Fruit fly (Drosophila melanogaster) whole organism, embryonic: ENCODE results near the gene Rim2.
A peak's percentile ranks its signal among the peaks of the same experiment; 100 is the strongest.

Experiments
- ATbp ChIP-seq: fragments of 200-800 bp; sonication (Bioruptor generic); optimal IDR thresholded peaks from 2 replicates; lab custom pipeline; 2017; ENCODE audit warnings: missing biosample characterization, mild to moderate bottlenecking, missing genetic modification characterization, missing genetic modification reagents
- B-H2 ChIP-seq: fragments of 200-800 bp; sonication (Bioruptor generic); optimal IDR thresholded peaks from 2 replicates; lab custom pipeline; 2018; ENCODE audit warnings: missing biosample characterization, mild to moderate bottlenecking, missing genetic modification characterization
- Bgb ChIP-seq: fragments of 200-800 bp; sonication (Bioruptor generic); IDR thresholded peaks from 2 replicates; pipeline ENCODE4 v1.3.6; 2022; ENCODE audit warnings: missing biosample characterization, missing genetic modification characterization; ENCODE audit not compliant: partially characterized antibody
- CG10209 ChIP-seq: fragments of 200-800 bp; sonication (Bioruptor generic); optimal IDR thresholded peaks from 3 replicates; lab custom pipeline; 2017; ENCODE audit warnings: missing biosample characterization, mild to moderate bottlenecking, missing genetic modification characterization, missing genetic modification reagents
- CG1024 ChIP-seq: fragments of 200-800 bp; sonication (Bioruptor generic); IDR thresholded peaks from 2 replicates; pipeline ENCODE4 v1.3.6; 2022; ENCODE audit warnings: missing biosample characterization, missing genetic modification characterization
- CG12104 ChIP-seq: fragments of 200-800 bp; sonication (Bioruptor generic); optimal IDR thresholded peaks from 3 replicates; lab custom pipeline; 2016; ENCODE audit warnings: missing biosample characterization, missing genetic modification characterization
- CG13296 ChIP-seq: fragments of 200-800 bp; sonication (Bioruptor generic); optimal IDR thresholded peaks from 3 replicates; lab custom pipeline; 2018; ENCODE audit warnings: missing biosample characterization, mild to moderate bottlenecking, missing genetic modification characterization
- CG14860 ChIP-seq: fragments of 200-800 bp; sonication (Bioruptor generic); IDR thresholded peaks from 3 replicates; pipeline ENCODE4 v1.3.6; 2022; ENCODE audit warnings: missing biosample characterization, missing genetic modification characterization; ENCODE audit not compliant: partially characterized antibody
- CG14965 ChIP-seq: fragments of 200-800 bp; sonication (Bioruptor generic); optimal IDR thresholded peaks from 2 replicates; lab custom pipeline; 2016; ENCODE audit warnings: missing biosample characterization, missing genetic modification characterization, borderline replicate concordance
- CG1832 ChIP-seq: fragments of 200-800 bp; sonication (Bioruptor generic); optimal IDR thresholded peaks from 2 replicates; lab custom pipeline; 2017; ENCODE audit warnings: missing biosample characterization, mild to moderate bottlenecking, missing genetic modification characterization, inconsistent platforms
- CG3065 ChIP-seq: fragments of 200-800 bp; sonication (Bioruptor generic); optimal IDR thresholded peaks from 2 replicates; lab custom pipeline; 2016; ENCODE audit warnings: missing biosample characterization, missing genetic modification characterization
- CG34376 ChIP-seq: fragments of 200-800 bp; sonication (Bioruptor generic); optimal IDR thresholded peaks from 2 replicates; lab custom pipeline; 2018; ENCODE audit warnings: missing biosample characterization, mild to moderate bottlenecking, missing genetic modification characterization
- CG6813 ChIP-seq: fragments of 200-800 bp; sonication (Bioruptor generic); optimal IDR thresholded peaks from 2 replicates; lab custom pipeline; 2017; ENCODE audit warnings: missing biosample characterization, missing genetic modification characterization, mild to moderate bottlenecking, moderate library complexity, missing genetic modification reagents
- CG7839 ChIP-seq: fragments of 200-800 bp; sonication (Bioruptor generic); optimal IDR thresholded peaks from 3 replicates; lab custom pipeline; 2018; ENCODE audit warnings: missing biosample characterization, mild to moderate bottlenecking, missing genetic modification characterization, moderate library complexity
- CG8290 ChIP-seq, 3 experiments: fragments of 200-800 bp; sonication (Bioruptor generic); optimal IDR thresholded peaks; 2 replicates each; lab custom pipeline; 2016 to 2019; ENCODE audit warnings: missing biosample characterization in 3 of 3, missing genetic modification characterization in 3 of 3, mild to moderate bottlenecking in 2 of 3, moderate library complexity in 1 of 3
- CG8924 ChIP-seq: fragments of 200-800 bp; optimal IDR thresholded peaks from 3 replicates; lab custom pipeline; 2019; ENCODE audit warnings: missing biosample characterization, mild to moderate bottlenecking, missing genetic modification characterization, moderate library complexity
- CG9932 ChIP-seq: fragments of 200-800 bp; sonication (Bioruptor generic); IDR thresholded peaks from 2 replicates; pipeline ENCODE4 v1.3.6; 2022; ENCODE audit warnings: missing biosample characterization, missing genetic modification characterization
- Dp ChIP-seq: fragments of 200-800 bp; sonication (Bioruptor generic); optimal IDR thresholded peaks from 2 replicates; lab custom pipeline; 2018; ENCODE audit warnings: missing biosample characterization, mild to moderate bottlenecking, missing genetic modification characterization, moderate library complexity
- Ets97D ChIP-seq: fragments of 200-800 bp; sonication (Bioruptor generic); optimal IDR thresholded peaks from 3 replicates; lab custom pipeline; 2016; ENCODE audit warnings: missing biosample characterization, missing genetic modification characterization
- Fer3 ChIP-seq: fragments of 200-800 bp; sonication (Bioruptor generic); optimal IDR thresholded peaks from 2 replicates; lab custom pipeline; 2018; ENCODE audit warnings: missing biosample characterization, mild to moderate bottlenecking, missing genetic modification characterization, moderate library complexity
- Hmx ChIP-seq: fragments of 200-800 bp; sonication (Bioruptor generic); optimal IDR thresholded peaks from 2 replicates; lab custom pipeline; 2016; ENCODE audit warnings: missing biosample characterization, missing genetic modification characterization
- Jarid2 ChIP-seq: fragments of 200-800 bp; sonication (Bioruptor generic); optimal IDR thresholded peaks from 3 replicates; lab custom pipeline; 2017; ENCODE audit warnings: mild to moderate bottlenecking, missing biosample characterization, missing genetic modification reagents, missing genetic modification characterization
- Kr ChIP-seq: fragments of 200-800 bp; sonication (Bioruptor generic); optimal IDR thresholded peaks from 2 replicates; lab custom pipeline; 2017; ENCODE audit warnings: missing biosample characterization, mild to moderate bottlenecking, missing genetic modification characterization
- Med ChIP-seq: fragments of 200-800 bp; sonication (Bioruptor generic); peaks from one replicate; lab custom pipeline; 2016; ENCODE audit warnings: missing biosample characterization, missing genetic modification characterization, mild to moderate bottlenecking, inconsistent platforms, moderate library complexity
- Optix ChIP-seq: fragments of 200-800 bp; sonication (Bioruptor generic); IDR thresholded peaks from 3 replicates; pipeline ENCODE4 v1.3.6; 2022; ENCODE audit warnings: missing biosample characterization, missing genetic modification characterization
- Poxn ChIP-seq: fragments of 200-800 bp; sonication (Bioruptor generic); IDR thresholded peaks from 2 replicates; pipeline ENCODE4 v1.3.6; 2022; ENCODE audit warnings: missing biosample characterization, missing genetic modification characterization
- TFAM ChIP-seq: fragments of 200-800 bp; sonication (Bioruptor generic); optimal IDR thresholded peaks from 2 replicates; lab custom pipeline; 2017; ENCODE audit warnings: missing biosample characterization, missing genetic modification characterization, inconsistent platforms
- Xrp1 ChIP-seq: fragments of 200-800 bp; sonication (Bioruptor generic); IDR thresholded peaks from 2 replicates; pipeline ENCODE4 v1.3.6; 2022; ENCODE audit warnings: missing biosample characterization, missing genetic modification characterization
- caup ChIP-seq: fragments of 200-800 bp; sonication (Bioruptor generic); optimal IDR thresholded peaks from 3 replicates; lab custom pipeline; 2017; ENCODE audit warnings: missing biosample characterization, mild to moderate bottlenecking, missing genetic modification characterization, moderate library complexity; ENCODE audit not compliant: severe bottlenecking
- chinmo ChIP-seq: fragments of 200-800 bp; sonication (Bioruptor generic); IDR thresholded peaks from 4 replicates; pipeline ENCODE4 v1.3.6; 2022; ENCODE audit warnings: missing biosample characterization, missing genetic modification characterization; ENCODE audit not compliant: partially characterized antibody
- chn ChIP-seq: fragments of 200-800 bp; sonication (Bioruptor generic); optimal IDR thresholded peaks from 2 replicates; lab custom pipeline; 2016; ENCODE audit warnings: missing biosample characterization, missing genetic modification characterization
- da ChIP-seq: fragments of 200-800 bp; sonication (Bioruptor generic); optimal IDR thresholded peaks from 2 replicates; lab custom pipeline; 2016; ENCODE audit warnings: missing biosample characterization, missing genetic modification characterization
- gem ChIP-seq: fragments of 200-800 bp; sonication (Bioruptor generic); optimal IDR thresholded peaks from 2 replicates; lab custom pipeline; 2019; ENCODE audit warnings: missing biosample characterization, mild to moderate bottlenecking, missing genetic modification characterization, moderate library complexity
- jigr1 ChIP-seq: fragments of 200-800 bp; sonication (Bioruptor generic); IDR thresholded peaks from 3 replicates; pipeline ENCODE4 v1.3.6; 2022; ENCODE audit warnings: missing biosample characterization, missing genetic modification characterization
- kni ChIP-seq: fragments of 200-800 bp; sonication (Bioruptor generic); optimal IDR thresholded peaks from 3 replicates; lab custom pipeline; 2017; ENCODE audit warnings: mild to moderate bottlenecking, missing biosample characterization, missing genetic modification reagents, missing genetic modification characterization
- lab ChIP-seq: fragments of 200-800 bp; sonication (Bioruptor generic); optimal IDR thresholded peaks from 3 replicates; lab custom pipeline; 2017; ENCODE audit warnings: missing biosample characterization, missing genetic modification characterization, mild to moderate bottlenecking, moderate library complexity, missing genetic modification reagents
- mirr ChIP-seq: fragments of 200-800 bp; sonication (Bioruptor generic); optimal IDR thresholded peaks from 3 replicates; lab custom pipeline; 2018; ENCODE audit warnings: missing biosample characterization, mild to moderate bottlenecking, missing genetic modification characterization
- sc ChIP-seq, 3 experiments: fragments of >200 bp in 2 of 3; fragments of 200-800 bp in 1 of 3; sonication (Bioruptor generic) in 1 of 3; optimal IDR thresholded peaks; 2 replicates in 2 of 3; 3 replicates in 1 of 3; lab custom pipeline; 2017; ENCODE audit warnings: mild to moderate bottlenecking in 1 of 3, missing biosample characterization in 1 of 3, missing genetic modification characterization in 1 of 3, missing genetic modification reagents in 1 of 3
- schlank ChIP-seq: fragments of 200-800 bp; sonication (Bioruptor generic); optimal IDR thresholded peaks from 2 replicates; lab custom pipeline; 2018; ENCODE audit warnings: missing biosample characterization, mild to moderate bottlenecking, missing genetic modification characterization
- shn ChIP-seq: fragments of 200-800 bp; sonication (Bioruptor generic); optimal IDR thresholded peaks from 3 replicates; lab custom pipeline; 2016; ENCODE audit warnings: missing biosample characterization, missing genetic modification characterization
- sob ChIP-seq: fragments of 200-800 bp; sonication (Bioruptor generic); IDR thresholded peaks from 2 replicates; pipeline ENCODE4 v1.3.6; 2022; ENCODE audit warnings: missing biosample characterization, missing genetic modification characterization
- sqz ChIP-seq: fragments of 200-800 bp; sonication (Bioruptor generic); optimal IDR thresholded peaks from 3 replicates; lab custom pipeline; 2018; ENCODE audit warnings: missing biosample characterization, mild to moderate bottlenecking, missing genetic modification characterization
- stwl ChIP-seq: fragments of 200-800 bp; sonication (Bioruptor generic); optimal IDR thresholded peaks from 3 replicates; lab custom pipeline; 2018; ENCODE audit warnings: missing biosample characterization, mild to moderate bottlenecking, missing genetic modification characterization, moderate library complexity
- ttk ChIP-seq: fragments of 200-800 bp; sonication (Bioruptor generic); IDR thresholded peaks from 2 replicates; pipeline ENCODE4 v2.1.2; 2022; ENCODE audit warnings: missing biosample characterization, missing genetic modification characterization
- zf30C ChIP-seq: fragments of 200-800 bp; sonication (Bioruptor generic); optimal IDR thresholded peaks from 3 replicates; lab custom pipeline; 2018; ENCODE audit warnings: missing biosample characterization, mild to moderate bottlenecking, missing genetic modification characterization

The Rim2 gene

DNA sequence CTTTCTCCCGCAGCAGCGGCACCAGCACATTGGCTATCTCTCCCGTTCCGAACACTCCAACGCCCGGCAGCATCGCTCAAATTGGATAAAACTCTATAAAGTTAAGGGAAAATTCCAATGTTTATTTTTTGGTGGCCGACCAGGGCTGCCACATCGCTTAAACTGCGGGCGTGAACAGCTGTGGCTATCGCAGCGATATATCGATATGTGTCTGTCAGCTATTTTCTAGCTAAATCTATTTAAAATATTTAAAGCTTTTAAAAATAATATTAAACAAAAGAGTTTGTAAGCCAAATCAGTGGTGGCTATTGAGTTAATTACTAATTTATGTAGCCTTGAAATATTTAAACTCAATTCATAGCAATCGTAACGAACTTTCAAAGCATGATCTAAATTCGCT lies 27.8 kb upstream of the Rim2 start, which contains the start of the genes CG17712 and CG17648 (continued):
- TF ChIP-seq Bgb (GFP tag; lab: Robert Waterston, UW): peak; percentile 84
- no peak for TF ChIP-seq CG14965 (GFP tag; lab: Kevin White, UChicago)
- TF ChIP-seq Ets97D (GFP tag; lab: Kevin White, UChicago): peak; percentile 27
- peak; percentile 86 for TF ChIP-seq stwl (tag; lab: Kevin White, UChicago)
- no peak for TF ChIP-seq CG12104
- no peak for TF ChIP-seq Fer3 (tag; lab: Kevin White, UChicago)
- TF ChIP-seq CG14860: peak; percentile 64
- no peak for TF ChIP-seq sqz (GFP tag; lab: Kevin White, UChicago)
- TF ChIP-seq CG6813 (GFP tag; lab: Kevin White, UChicago): no peak
- no peak for TF ChIP-seq chn (GFP tag; lab: Kevin White, UChicago)
- no peak for TF ChIP-seq CG10209 (GFP tag; lab: Kevin White, UChicago)
- no peak for TF ChIP-seq shn (GFP tag; lab: Kevin White, UChicago)
- TF ChIP-seq caup (GFP tag; lab: Kevin White, UChicago): no peak
- no peak for TF ChIP-seq Optix (GFP tag; lab: Robert Waterston, UW)
- TF ChIP-seq schlank (tag; lab: Kevin White, UChicago): no peak
- no peak for TF ChIP-seq CG8290 (GFP tag; optimal IDR thresholded peaks at IDR 0.05; lab: Kevin White, UChicago)
- peak in 1 of 2 experiments; percentile 16 for TF ChIP-seq CG8290 (tag; optimal IDR thresholded peaks at IDR 0.05; lab: Kevin White, UChicago)
- TF ChIP-seq ttk: no peak
- no peak for TF ChIP-seq da
- TF ChIP-seq Poxn (GFP tag; lab: Robert Waterston, UW): no peak
- no peak for TF ChIP-seq Jarid2 (GFP tag; lab: Kevin White, UChicago)
- TF ChIP-seq TFAM: no peak
- TF ChIP-seq Kr (GFP tag; lab: Kevin White, UChicago): no peak
- no peak for TF ChIP-seq CG3065 (GFP tag; lab: Kevin White, UChicago)
- TF ChIP-seq Dp: peak; percentile 44
- TF ChIP-seq Xrp1 (GFP tag; lab: Robert Waterston, UW): no peak
- TF ChIP-seq jigr1: peak; percentile 45; the same call in 1 of the 3 replicates
- TF ChIP-seq Hmx: no peak
- no peak for TF ChIP-seq sc (optimal IDR thresholded peaks at IDR 0.05; lab: Kevin White, UChicago)
- no peak for TF ChIP-seq sc (GFP tag; optimal IDR thresholded peaks at IDR 0.05; lab: Kevin White, UChicago)
- TF ChIP-seq, all 482 proteins: peak for 66

DNA sequence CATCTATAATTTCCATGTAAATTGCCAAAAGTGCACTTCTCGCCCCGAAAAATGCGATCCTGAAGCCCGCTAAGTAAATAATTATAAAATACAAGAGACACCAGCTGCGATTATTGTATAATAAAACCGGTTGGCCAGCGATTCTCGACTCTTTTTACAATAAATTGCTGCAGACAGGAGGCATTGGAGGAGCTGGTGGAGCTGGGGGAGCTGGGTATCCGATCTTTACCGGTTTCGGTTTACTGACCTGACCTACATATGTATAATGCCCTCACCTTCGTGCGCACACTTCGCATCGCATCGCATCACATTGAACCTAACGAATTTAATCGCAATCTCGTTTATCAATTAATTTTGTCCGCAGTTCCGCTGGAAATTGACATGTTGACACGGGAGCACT lies 24.2 kb upstream of the Rim2 start:
- TF ChIP-seq CG8924 (tag; lab: Kevin White, UChicago) (no peak), chinmo (GFP tag; lab: Robert Waterston, UW) (0 out of 4 replicates have a peak, but pooled peaks have one; percentile 59), CG7839 (tag; lab: Kevin White, UChicago) (no peak)

DNA sequence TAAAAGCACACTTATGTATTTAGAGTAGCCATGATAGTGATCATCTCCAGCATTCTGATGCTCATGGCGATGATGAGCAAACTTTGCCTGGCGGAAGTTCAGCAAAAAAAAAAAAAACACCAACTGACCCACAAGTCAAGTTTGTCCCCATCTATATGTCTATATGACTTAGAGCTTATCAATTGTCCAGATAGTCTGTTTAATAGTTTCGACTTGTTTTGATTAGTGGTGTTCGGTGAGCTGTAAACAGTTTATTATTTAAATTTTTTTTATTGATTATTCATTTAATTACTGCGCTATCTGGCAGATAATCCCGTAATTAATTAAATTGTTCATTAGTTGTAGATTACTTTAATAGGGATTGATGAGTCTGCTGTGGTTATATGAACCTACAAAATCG lies 19.6 kb upstream of the Rim2 start:
- TF ChIP-seq CG34376 (GFP tag; lab: Kevin White, UChicago): peak; percentile 31
- TF ChIP-seq B-H2 (GFP tag; lab: Kevin White, UChicago): no peak
- no peak for TF ChIP-seq lab (GFP tag; lab: Kevin White, UChicago)

DNA sequence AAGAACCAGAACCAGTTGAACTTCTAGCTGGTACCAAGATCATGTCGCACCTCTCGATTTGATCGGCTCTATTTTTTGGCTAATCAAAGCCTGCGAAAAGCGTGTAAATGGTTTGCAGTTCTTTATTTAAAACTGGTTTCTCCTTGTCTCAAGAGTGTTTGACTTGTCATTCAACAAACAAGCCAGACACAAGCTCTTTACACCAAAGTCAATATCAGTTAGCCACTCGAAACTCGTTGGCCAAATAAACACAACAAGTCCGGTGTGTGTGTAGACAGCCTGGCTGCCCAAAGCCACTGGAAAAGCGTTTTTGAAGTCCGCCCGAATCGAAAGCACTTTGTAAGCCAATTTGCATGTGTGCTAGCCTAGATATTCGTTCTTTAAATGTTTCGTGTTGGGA lies 15.9 kb upstream of the Rim2 start:
- TF ChIP-seq gem (tag; lab: Kevin White, UChicago) (peak; percentile 12), kni (GFP tag; lab: Kevin White, UChicago) (peak; percentile 39), sob (GFP tag; lab: Robert Waterston, UW) (peak; percentile 46; the same call in 1 of the 2 replicates), mirr (GFP tag; lab: Kevin White, UChicago) (peak; percentile 53), zf30C (no peak), ATbp (GFP tag; lab: Kevin White, UChicago) (peak; percentile 52), Med (GFP tag; lab: Kevin White, UChicago) (peak; percentile 78), CG1832 (GFP tag; lab: Kevin White, UChicago) (no peak), CG9932 (GFP tag; lab: Robert Waterston, UW) (peak; percentile 13; the same call in 1 of the 2 replicates), CG1024 (GFP tag; lab: Robert Waterston, UW) (no peak), CG13296 (peak; percentile 19)
